Worm (Caenorhabditis elegans) whole organism, late embryonic: ENCODE data around the gene srh-293.

ENCODE experiments used
- ceh-30 ChIP-seq: fragments of 150-350 bp; optimal IDR thresholded peaks from 2 replicates; lab custom pipeline; 2014; ENCODE audit warnings: missing biosample characterization, missing genetic modification characterization
- ceh-45 ChIP-seq: fragments of 200-800 bp; sonication (Bioruptor generic); IDR thresholded peaks from 2 replicates; pipeline ENCODE4 v1.3.6; 2022; ENCODE audit warnings: missing genetic modification reagents, missing genetic modification characterization, missing compliant biosample characterization
- hlh-13 ChIP-seq: fragments of 200-800 bp; sonication (Bioruptor generic); optimal IDR thresholded peaks from 2 replicates; lab custom pipeline; 2018; ENCODE audit warnings: mild to moderate bottlenecking, missing genetic modification characterization, missing compliant biosample characterization
- lin-11 ChIP-seq: fragments of 200-800 bp; sonication (Bioruptor generic); optimal IDR thresholded peaks from 2 replicates; lab custom pipeline; 2018; ENCODE audit warnings: mild to moderate bottlenecking, missing genetic modification characterization, missing compliant biosample characterization
- nfya-1 ChIP-seq: sonication (generic microtip); optimal IDR thresholded peaks from 2 replicates; lab custom pipeline; 2017; ENCODE audit warnings: missing genetic modification characterization, mild to moderate bottlenecking, missing compliant biosample characterization, antibody characterized with exemption, moderate library complexity
- nhr-232 ChIP-seq: sonication (generic microtip); optimal IDR thresholded peaks from 2 replicates; lab custom pipeline; 2016; ENCODE audit warnings: missing genetic modification characterization, missing compliant biosample characterization
- odd-2 ChIP-seq: sonication (generic microtip); optimal IDR thresholded peaks from 2 replicates; lab custom pipeline; 2017; ENCODE audit warnings: antibody characterized with exemption, mild to moderate bottlenecking, missing genetic modification characterization, missing compliant biosample characterization
- pat-9 ChIP-seq: fragments of 200-800 bp; sonication (Bioruptor generic); optimal IDR thresholded peaks from 2 replicates; lab custom pipeline; 2018; ENCODE audit warnings: mild to moderate bottlenecking, missing genetic modification characterization, moderate library complexity, missing compliant biosample characterization
- pha-4 ChIP-seq: fragments of 150-350 bp; optimal IDR thresholded peaks from 2 replicates; lab custom pipeline; 2018; ENCODE audit warnings: missing biosample characterization, missing genetic modification reagents, missing genetic modification characterization
- tbx-7 ChIP-seq: sonication (generic microtip); optimal IDR thresholded peaks from 2 replicates; lab custom pipeline; 2016; ENCODE audit warnings: missing genotype, missing genetic modification characterization, missing compliant biosample characterization
- unc-86 ChIP-seq: sonication (generic microtip); optimal IDR thresholded peaks from 2 replicates; lab custom pipeline; 2016; ENCODE audit warnings: missing genetic modification characterization, missing compliant biosample characterization
- zip-5 ChIP-seq: sonication (generic microtip); optimal IDR thresholded peaks from 2 replicates; lab custom pipeline; 2016; ENCODE audit warnings: missing genetic modification characterization, missing compliant biosample characterization

DNA sequence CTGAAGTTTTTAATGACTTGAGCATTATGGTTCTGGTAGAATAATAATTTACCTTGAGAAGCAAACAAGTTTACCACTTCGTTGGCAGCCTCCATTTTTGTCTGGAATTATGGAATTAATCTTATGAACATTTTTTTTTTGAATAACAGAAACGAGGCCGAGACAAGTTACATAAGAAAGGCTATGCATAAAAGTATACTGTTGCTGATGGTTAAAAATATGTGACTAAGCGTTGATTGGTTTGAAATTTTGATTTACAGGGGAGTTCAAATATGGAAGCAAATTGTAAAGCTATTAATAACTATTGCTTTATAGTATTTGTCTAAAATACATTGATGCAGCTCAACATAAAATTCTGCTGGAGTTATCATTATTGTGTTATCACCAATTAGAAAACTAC is 22.8 kb downstream of the srh-293 start, which contains the start of gene cgt-1:
- TF ChIP-seq pat-9 (tag; lab: Kevin White, UChicago): no peak
- TF ChIP-seq ceh-45 (GFP tag; lab: Robert Waterston, UW): no peak
- no peak for TF ChIP-seq pha-4 (tag; lab: Kevin White, UChicago)
- TF ChIP-seq nhr-232 (tag; lab: Kevin White, UChicago): no peak
- no peak for TF ChIP-seq unc-86 (tag; lab: Kevin White, UChicago)
- no peak for TF ChIP-seq lin-11 (tag; lab: Kevin White, UChicago)
- no peak for TF ChIP-seq hlh-13 (GFP tag; lab: Kevin White, UChicago)
- no peak for TF ChIP-seq odd-2 (tag; lab: Kevin White, UChicago)
- TF ChIP-seq ceh-30 (tag; lab: Kevin White, UChicago): no peak
- no peak for TF ChIP-seq zip-5 (tag; lab: Kevin White, UChicago)
- TF ChIP-seq nfya-1 (tag; lab: Kevin White, UChicago): no peak
- no peak for TF ChIP-seq tbx-7 (tag; lab: Kevin White, UChicago)
